Fruit fly (Drosophila melanogaster) whole organism, embryonic: ENCODE data around the gene CG7342.

Source experiments
- Antp ChIP-seq: fragments of 200-800 bp; sonication (Bioruptor generic); optimal IDR thresholded peaks from 3 replicates; lab custom pipeline; 2016; ENCODE audit warnings: missing biosample characterization, missing genetic modification characterization
- Atf6 ChIP-seq: fragments of 200-800 bp; sonication (Bioruptor generic); IDR thresholded peaks from 2 replicates; pipeline ENCODE4 v1.3.6; 2022; ENCODE audit warnings: missing biosample characterization, missing genetic modification characterization
- Bteb2 ChIP-seq: fragments of 200-800 bp; sonication (Bioruptor generic); optimal IDR thresholded peaks from 2 replicates; lab custom pipeline; 2016; ENCODE audit warnings: missing biosample characterization, missing genetic modification characterization
- CG10267 ChIP-seq: fragments of 200-800 bp; sonication (Bioruptor generic); optimal IDR thresholded peaks from 2 replicates; lab custom pipeline; 2018; ENCODE audit warnings: missing biosample characterization, mild to moderate bottlenecking, missing genetic modification characterization, moderate library complexity
- CG11398 ChIP-seq: fragments of 200-800 bp; sonication (Bioruptor generic); optimal IDR thresholded peaks from 2 replicates; lab custom pipeline; 2016; ENCODE audit warnings: missing biosample characterization, missing genetic modification characterization
- CG1233 ChIP-seq: fragments of 200-800 bp; sonication (Bioruptor generic); optimal IDR thresholded peaks from 4 replicates; lab custom pipeline; 2018; ENCODE audit warnings: missing biosample characterization, mild to moderate bottlenecking, missing genetic modification characterization
- CG12744 ChIP-seq: fragments of 200-800 bp; sonication (Bioruptor generic); optimal IDR thresholded peaks from 2 replicates; lab custom pipeline; 2016; ENCODE audit warnings: missing biosample characterization, missing genetic modification characterization
- CG16863 ChIP-seq: fragments of 200-800 bp; sonication (Bioruptor generic); optimal IDR thresholded peaks from 3 replicates; lab custom pipeline; 2016; ENCODE audit warnings: missing biosample characterization, missing genetic modification characterization
- CG1832 ChIP-seq: fragments of 200-800 bp; sonication (Bioruptor generic); optimal IDR thresholded peaks from 2 replicates; lab custom pipeline; 2017; ENCODE audit warnings: missing biosample characterization, mild to moderate bottlenecking, missing genetic modification characterization, inconsistent platforms
- CG2678 ChIP-seq: fragments of 200-800 bp; sonication (Bioruptor generic); optimal IDR thresholded peaks from 3 replicates; lab custom pipeline; 2019; ENCODE audit warnings: missing biosample characterization, mild to moderate bottlenecking, missing genetic modification characterization, moderate library complexity
- CG32532 ChIP-seq: fragments of 200-800 bp; sonication (Bioruptor generic); IDR thresholded peaks from 2 replicates; pipeline ENCODE4 v1.3.6; 2022; ENCODE audit warnings: missing biosample characterization, missing genetic modification characterization
- CG33213 ChIP-seq: fragments of 200-800 bp; sonication (Bioruptor generic); optimal IDR thresholded peaks from 3 replicates; lab custom pipeline; 2016; ENCODE audit warnings: missing biosample characterization, missing genetic modification characterization
- CG34376 ChIP-seq: fragments of 200-800 bp; sonication (Bioruptor generic); optimal IDR thresholded peaks from 2 replicates; lab custom pipeline; 2018; ENCODE audit warnings: missing biosample characterization, mild to moderate bottlenecking, missing genetic modification characterization
- CG6683 ChIP-seq: fragments of 200-800 bp; sonication (Bioruptor generic); optimal IDR thresholded peaks from 2 replicates; lab custom pipeline; 2017; ENCODE audit warnings: missing biosample characterization, mild to moderate bottlenecking, missing genetic modification characterization, missing genetic modification reagents
- CG6765 ChIP-seq: fragments of 200-800 bp; sonication (Bioruptor generic); optimal IDR thresholded peaks from 3 replicates; lab custom pipeline; 2017; ENCODE audit warnings: missing biosample characterization, mild to moderate bottlenecking, missing genetic modification characterization
- CG6854 ChIP-seq: fragments of 200-800 bp; sonication (Bioruptor generic); optimal IDR thresholded peaks from 3 replicates; lab custom pipeline; 2017; ENCODE audit warnings: missing biosample characterization, mild to moderate bottlenecking, missing genetic modification characterization
- CG7745 ChIP-seq: fragments of 200-800 bp; sonication (Bioruptor generic); optimal IDR thresholded peaks from 2 replicates; lab custom pipeline; 2018; ENCODE audit warnings: missing biosample characterization, mild to moderate bottlenecking, missing genetic modification characterization, moderate library complexity
- CG7928 ChIP-seq: fragments of 200-800 bp; sonication (Bioruptor generic); optimal IDR thresholded peaks from 2 replicates; lab custom pipeline; 2017; ENCODE audit warnings: missing biosample characterization, mild to moderate bottlenecking, missing genetic modification characterization
- CG7963 ChIP-seq: fragments of 200-800 bp; sonication (Bioruptor generic); IDR thresholded peaks from 3 replicates; pipeline ENCODE4 v1.3.6; 2022; ENCODE audit warnings: missing biosample characterization, missing genetic modification characterization; ENCODE audit not compliant: partially characterized antibody
- CG9609 ChIP-seq: fragments of 200-800 bp; sonication (Bioruptor generic); optimal IDR thresholded peaks from 3 replicates; lab custom pipeline; 2016; ENCODE audit warnings: missing biosample characterization, missing genetic modification characterization
- CG9817 ChIP-seq: fragments of 200-800 bp; sonication (Bioruptor generic); optimal IDR thresholded peaks from 2 replicates; lab custom pipeline; 2018; ENCODE audit warnings: missing biosample characterization, mild to moderate bottlenecking, missing genetic modification characterization, moderate library complexity
- CG9932 ChIP-seq: fragments of 200-800 bp; sonication (Bioruptor generic); IDR thresholded peaks from 2 replicates; pipeline ENCODE4 v1.3.6; 2022; ENCODE audit warnings: missing biosample characterization, missing genetic modification characterization
- CTCF ChIP-seq: fragments of 200-800 bp; sonication (Bioruptor generic); optimal IDR thresholded peaks from 2 replicates; lab custom pipeline; 2017; ENCODE audit warnings: missing biosample characterization, mild to moderate bottlenecking, missing genetic modification characterization, moderate library complexity
- Chrac-16 ChIP-seq: fragments of 200-800 bp; sonication (Bioruptor generic); optimal IDR thresholded peaks from 3 replicates; lab custom pipeline; 2016; ENCODE audit warnings: missing biosample characterization, missing genetic modification characterization
- Dip2 ChIP-seq: fragments of 200-800 bp; sonication (Bioruptor generic); IDR thresholded peaks from 2 replicates; pipeline ENCODE4 v1.3.6; 2022; ENCODE audit warnings: missing biosample characterization, missing genetic modification characterization
- Hr3 ChIP-seq: fragments of 200-800 bp; sonication (Bioruptor generic); optimal IDR thresholded peaks from 3 replicates; lab custom pipeline; 2016; ENCODE audit warnings: missing biosample characterization, missing genetic modification characterization
- Mes4 ChIP-seq: fragments of 200-800 bp; sonication (Bioruptor generic); optimal IDR thresholded peaks from 2 replicates; lab custom pipeline; 2016; ENCODE audit warnings: missing biosample characterization, missing genetic modification characterization
- Rx ChIP-seq: fragments of 200-800 bp; sonication (Bioruptor generic); IDR thresholded peaks from 2 replicates; pipeline ENCODE4 v1.3.6; 2022; ENCODE audit warnings: missing biosample characterization, missing genetic modification characterization
- Sox102F ChIP-seq: fragments of 200-800 bp; sonication (Bioruptor generic); optimal IDR thresholded peaks from 2 replicates; lab custom pipeline; 2018; ENCODE audit warnings: missing biosample characterization, mild to moderate bottlenecking, missing genetic modification characterization, moderate library complexity
- Xbp1 ChIP-seq: fragments of 200-800 bp; sonication (Bioruptor generic); optimal IDR thresholded peaks from 3 replicates; lab custom pipeline; 2016; ENCODE audit warnings: missing biosample characterization, mild to moderate bottlenecking, missing genetic modification characterization
- ara ChIP-seq: fragments of 200-800 bp; sonication (Bioruptor generic); IDR thresholded peaks from 2 replicates; pipeline ENCODE4 v1.3.6; 2022; ENCODE audit warnings: missing biosample characterization, missing genetic modification characterization
- bab2 ChIP-seq: fragments of 200-800 bp; sonication (Bioruptor generic); optimal IDR thresholded peaks from 2 replicates; lab custom pipeline; 2016; ENCODE audit warnings: missing biosample characterization, missing genetic modification characterization
- cas ChIP-seq: fragments of 200-800 bp; sonication (Bioruptor generic); IDR thresholded peaks from 2 replicates; pipeline ENCODE4 v1.3.6; 2022; ENCODE audit warnings: missing biosample characterization, missing genetic modification characterization
- fd3F ChIP-seq: fragments of 200-800 bp; sonication (Bioruptor generic); optimal IDR thresholded peaks from 2 replicates; lab custom pipeline; 2018; ENCODE audit warnings: missing biosample characterization, mild to moderate bottlenecking, missing genetic modification characterization, moderate library complexity
- her ChIP-seq: fragments of 200-800 bp; sonication (Bioruptor generic); optimal IDR thresholded peaks from 2 replicates; lab custom pipeline; 2016; ENCODE audit warnings: missing biosample characterization, missing genetic modification characterization
- jigr1 ChIP-seq: fragments of 200-800 bp; sonication (Bioruptor generic); IDR thresholded peaks from 3 replicates; pipeline ENCODE4 v1.3.6; 2022; ENCODE audit warnings: missing biosample characterization, missing genetic modification characterization
- lbe ChIP-seq: fragments of 200-800 bp; sonication (Bioruptor generic); optimal IDR thresholded peaks from 2 replicates; lab custom pipeline; 2016; ENCODE audit warnings: missing biosample characterization, mild to moderate bottlenecking, missing genetic modification characterization
- nom ChIP-seq: fragments of 200-800 bp; sonication (Bioruptor generic); optimal IDR thresholded peaks from 2 replicates; lab custom pipeline; 2017; ENCODE audit warnings: missing biosample characterization, missing genetic modification characterization, mild to moderate bottlenecking, moderate library complexity, missing genetic modification reagents
- odd ChIP-seq: fragments of 200-800 bp; sonication (Bioruptor generic); optimal IDR thresholded peaks from 2 replicates; lab custom pipeline; 2017; ENCODE audit warnings: missing biosample characterization, mild to moderate bottlenecking, missing genetic modification characterization
- p53 ChIP-seq: fragments of 200-800 bp; sonication (Bioruptor generic); optimal IDR thresholded peaks from 2 replicates; lab custom pipeline; 2016; ENCODE audit warnings: missing biosample characterization, missing genetic modification characterization
- pzg ChIP-seq: fragments of 200-800 bp; sonication (Bioruptor generic); optimal IDR thresholded peaks from 3 replicates; lab custom pipeline; 2018; ENCODE audit warnings: missing biosample characterization, mild to moderate bottlenecking, missing genetic modification characterization, moderate library complexity
- sc ChIP-seq, 3 experiments: fragments of >200 bp in 2 of 3; fragments of 200-800 bp in 1 of 3; sonication (Bioruptor generic) in 1 of 3; optimal IDR thresholded peaks; 2 replicates in 2 of 3; 3 replicates in 1 of 3; lab custom pipeline; 2017; ENCODE audit warnings: mild to moderate bottlenecking in 1 of 3, missing biosample characterization in 1 of 3, missing genetic modification characterization in 1 of 3, missing genetic modification reagents in 1 of 3
- sisA ChIP-seq: fragments of 200-800 bp; sonication (Bioruptor generic); IDR thresholded peaks from 2 replicates; pipeline ENCODE4 v1.3.6; 2022; ENCODE audit warnings: missing biosample characterization, missing genetic modification characterization
- slou ChIP-seq: fragments of 200-800 bp; sonication (Bioruptor generic); optimal IDR thresholded peaks from 3 replicates; lab custom pipeline; 2016; ENCODE audit warnings: missing biosample characterization, missing genetic modification characterization
- stwl ChIP-seq: fragments of 200-800 bp; sonication (Bioruptor generic); optimal IDR thresholded peaks from 3 replicates; lab custom pipeline; 2018; ENCODE audit warnings: missing biosample characterization, mild to moderate bottlenecking, missing genetic modification characterization, moderate library complexity
- tap ChIP-seq: fragments of 200-800 bp; optimal IDR thresholded peaks from 3 replicates; lab custom pipeline; 2019; ENCODE audit warnings: missing biosample characterization, mild to moderate bottlenecking, missing genetic modification characterization, moderate library complexity
- trh ChIP-seq: fragments of 200-800 bp; sonication (Bioruptor generic); optimal IDR thresholded peaks from 2 replicates; lab custom pipeline; 2016; ENCODE audit warnings: missing biosample characterization, missing genetic modification characterization
- tx ChIP-seq: fragments of 200-800 bp; sonication (Bioruptor generic); optimal IDR thresholded peaks from 2 replicates; lab custom pipeline; 2016; ENCODE audit warnings: missing biosample characterization, missing genetic modification characterization
- unc-4 ChIP-seq: fragments of 200-800 bp; sonication (Bioruptor generic); IDR thresholded peaks from 2 replicates; pipeline ENCODE4 v1.3.6; 2022; ENCODE audit warnings: missing biosample characterization, missing genetic modification characterization; ENCODE audit not compliant: partially characterized antibody

The CG7342 gene

DNA sequence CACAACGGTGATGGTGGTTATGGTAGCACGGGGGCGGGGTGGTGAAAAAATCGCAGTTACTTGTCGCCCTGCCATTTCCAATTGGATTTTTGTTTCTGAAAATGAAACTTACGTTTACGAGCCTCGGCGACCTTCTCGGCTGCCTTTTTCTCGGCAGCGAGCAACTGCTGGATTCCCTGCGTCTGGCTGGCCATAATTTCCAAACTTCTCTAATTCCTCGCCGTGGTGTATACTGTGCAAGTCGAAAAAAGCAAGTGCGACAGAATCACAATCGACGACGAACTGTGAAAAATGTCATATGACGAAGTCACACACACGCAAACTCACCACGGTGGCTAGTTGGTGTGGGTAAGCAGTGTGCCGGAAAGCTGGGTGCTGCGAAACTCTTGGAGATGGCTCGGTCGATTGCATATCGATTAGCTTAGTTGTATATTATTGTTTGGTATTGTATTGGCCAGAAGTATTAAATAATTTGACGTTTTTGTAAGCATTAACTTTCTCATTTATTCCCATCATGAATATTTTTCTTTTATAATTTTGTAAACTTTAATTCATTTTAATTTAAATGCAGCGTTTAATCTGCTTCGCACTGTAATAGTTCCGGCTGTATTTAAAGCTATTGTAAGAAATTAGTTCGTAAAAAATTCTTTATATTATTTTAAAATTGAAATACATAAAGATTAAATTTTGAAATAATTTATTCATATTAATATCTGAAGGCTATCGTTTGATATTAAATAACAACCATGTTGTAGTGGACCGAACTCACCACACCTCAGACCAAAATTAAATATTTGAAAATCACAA lies 41.1 kb downstream of the CG7342 start, which contains the start of gene Vha13 (continued):
- TF ChIP-seq bab2 (GFP tag; lab: Kevin White, UChicago) (peak; percentile 16), CG11398 (GFP tag; lab: Kevin White, UChicago) (no peak), CG9609 (GFP tag; lab: Kevin White, UChicago) (peak; percentile 64), CG12744 (GFP tag; lab: Kevin White, UChicago) (no peak), Mes4 (GFP tag; lab: Kevin White, UChicago) (no peak), CG32532 (peak; percentile 66), pzg (GFP tag; lab: Kevin White, UChicago) (peak; percentile 78), Atf6 (GFP tag; lab: Robert Waterston, UW) (no peak; the same call in 1 of the 2 replicates), CG7963 (peak; percentile 56; the same call in 1 of the 3 replicates), stwl (peak; percentile 66), CG6854 (peak; percentile 57), sc (optimal IDR thresholded peaks at IDR 0.05; lab: Kevin White, UChicago) (no peak), sc (GFP tag; optimal IDR thresholded peaks at IDR 0.05; lab: Kevin White, UChicago) (no peak), CG10267 (tag; lab: Kevin White, UChicago) (no peak), CG16863 (peak; percentile 11), Sox102F (peak; percentile 5), CTCF (GFP tag; lab: Kevin White, UChicago) (peak; percentile 22), CG1832 (GFP tag; lab: Kevin White, UChicago) (no peak), p53 (GFP tag; lab: Kevin White, UChicago) (no peak), Bteb2 (GFP tag; lab: Kevin White, UChicago) (no peak), sisA (peak; percentile 68), lbe (no peak), CG2678 (tag; lab: Kevin White, UChicago) (no peak), Xbp1 (GFP tag; lab: Kevin White, UChicago) (peak; percentile 64), ara (GFP tag; lab: Robert Waterston, UW) (peak; percentile 11; the same call in 1 of the 2 replicates), her (GFP tag; lab: Kevin White, UChicago) (peak; percentile 57), CG6683 (peak; percentile 31), cas (GFP tag; lab: Robert Waterston, UW) (peak; percentile 35; the same call in 1 of the 2 replicates), tx (GFP tag; lab: Kevin White, UChicago) (no peak), CG9817 (tag; lab: Kevin White, UChicago) (peak; percentile 53), unc-4 (GFP tag; lab: Robert Waterston, UW) (no peak; the same call in 1 of the 2 replicates), trh (no peak), CG1233 (GFP tag; lab: Kevin White, UChicago) (no peak), CG33213 (GFP tag; lab: Kevin White, UChicago) (peak; percentile 26), CG9932 (GFP tag; lab: Robert Waterston, UW) (peak; percentile 91), fd3F (GFP tag; lab: Kevin White, UChicago) (no peak), jigr1 (0 out of 3 replicates have a peak, but pooled peaks have one; percentile 29), tap (tag; lab: Kevin White, UChicago) (peak; percentile 4), nom (peak; percentile 80), Rx (GFP tag; lab: Robert Waterston, UW) (no peak), Antp (GFP tag; lab: Kevin White, UChicago) (peak; percentile 64), odd (GFP tag; lab: Kevin White, UChicago) (no peak), slou (GFP tag; lab: Kevin White, UChicago) (peak; percentile 0), Hr3 (GFP tag; lab: Kevin White, UChicago) (peak; percentile 26), CG7928 (GFP tag; lab: Kevin White, UChicago) (no peak), Chrac-16 (GFP tag; lab: Kevin White, UChicago) (peak; percentile 27), CG7745 (tag; lab: Kevin White, UChicago) (no peak), Dip2 (GFP tag; lab: Robert Waterston, UW) (no peak), CG6765 (GFP tag; lab: Kevin White, UChicago) (peak; percentile 52), CG34376 (GFP tag; lab: Kevin White, UChicago) (peak; percentile 86)
